Worm (Caenorhabditis elegans) whole organism, L1 larva: ENCODE results near the gene fipr-8.

Experiments used
- lsy-2 ChIP-seq, 2 experiments: fragments of 150-350 bp; optimal IDR thresholded peaks; 2 replicates each; lab custom pipeline; 2014; ENCODE audit warnings: missing biosample characterization in 2 of 2, missing genetic modification characterization in 2 of 2
- nhr-12 ChIP-seq: sonication (generic microtip); optimal IDR thresholded peaks from 2 replicates; lab custom pipeline; 2017; ENCODE audit warnings: missing biosample characterization, missing genetic modification characterization
- sptf-1 ChIP-seq: fragments of 150-350 bp; optimal IDR thresholded peaks from 2 replicates; lab custom pipeline; 2014; ENCODE audit warnings: missing biosample characterization, missing genetic modification characterization

DNA sequence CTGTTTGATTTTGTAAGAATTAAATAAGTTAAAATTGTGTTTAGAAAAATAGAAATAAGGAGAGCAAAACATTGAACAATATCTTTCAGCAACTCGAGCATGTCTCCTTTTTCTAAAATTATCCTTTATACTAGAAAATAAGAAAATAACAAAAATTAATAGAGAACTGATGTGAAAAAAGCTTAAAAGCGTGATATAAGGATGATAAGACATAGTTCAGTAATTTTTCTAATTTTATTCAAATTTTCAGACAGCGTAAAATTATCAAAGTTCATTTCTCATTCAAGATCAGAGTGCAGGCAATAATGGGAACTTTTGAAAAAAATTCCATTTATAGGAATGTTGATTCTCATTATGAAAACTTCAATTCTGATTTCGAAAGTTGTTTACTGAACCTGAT lies 6.4 kb downstream of the fipr-8 start, which contains the start of gene str-182:
- no peak for TF ChIP-seq nhr-12 (tag; lab: Kevin White, UChicago)
- TF ChIP-seq lsy-2 (tag; optimal IDR thresholded peaks at IDR 0.05; lab: Kevin White, UChicago) = no peak
- no peak for TF ChIP-seq sptf-1 (tag; lab: Kevin White, UChicago)
